Fruit fly (Drosophila melanogaster) whole organism, pupa: Measurements from ENCODE around the gene CG13912.

Experiments used
- CG10348 ChIP-seq: fragments of 200-800 bp; sonication (Bioruptor generic); IDR thresholded peaks from 2 replicates; pipeline ENCODE4 v1.3.6; 2022; ENCODE audit warnings: missing biosample characterization, missing genetic modification characterization
- CG12605 ChIP-seq: fragments of 200-800 bp; sonication (Bioruptor generic); IDR thresholded peaks from 2 replicates; pipeline ENCODE4 v1.3.6; 2022; ENCODE audit warnings: missing biosample characterization, missing genetic modification characterization
- CG13204 ChIP-seq: fragments of 200-800 bp; sonication (Bioruptor generic); optimal IDR thresholded peaks from 2 replicates; lab custom pipeline; 2018; ENCODE audit warnings: missing biosample characterization, mild to moderate bottlenecking, missing genetic modification characterization, moderate library complexity
- CG14655 ChIP-seq: fragments of 200-800 bp; sonication (Bioruptor generic); optimal IDR thresholded peaks from 3 replicates; lab custom pipeline; 2017; ENCODE audit warnings: mild to moderate bottlenecking, missing biosample characterization, missing genetic modification reagents, missing genetic modification characterization
- CG15710 ChIP-seq: fragments of 200-800 bp; sonication (Bioruptor generic); optimal IDR thresholded peaks from 2 replicates; lab custom pipeline; 2018; ENCODE audit warnings: missing biosample characterization, mild to moderate bottlenecking, missing genetic modification characterization, moderate library complexity
- CG17806 ChIP-seq: fragments of 200-800 bp; sonication (Bioruptor generic); optimal IDR thresholded peaks from 2 replicates; lab custom pipeline; 2018; ENCODE audit warnings: missing biosample characterization, mild to moderate bottlenecking, missing genetic modification characterization, moderate library complexity
- CG32121 ChIP-seq: fragments of 200-800 bp; sonication (Bioruptor generic); IDR thresholded peaks from 2 replicates; pipeline ENCODE4 v1.3.6; 2022; ENCODE audit warnings: missing biosample characterization, missing genetic modification characterization
- CG34367 ChIP-seq: fragments of 200-800 bp; sonication (Bioruptor generic); optimal IDR thresholded peaks from 2 replicates; lab custom pipeline; 2018; ENCODE audit warnings: missing biosample characterization, mild to moderate bottlenecking, missing genetic modification characterization
- CG4496 ChIP-seq: fragments of 200-800 bp; sonication (Bioruptor generic); IDR thresholded peaks from 3 replicates; pipeline ENCODE4 v1.3.6; 2022; ENCODE audit warnings: missing biosample characterization, missing genetic modification characterization
- CG8159 ChIP-seq: fragments of 200-800 bp; sonication (Bioruptor generic); optimal IDR thresholded peaks from 3 replicates; lab custom pipeline; 2018; ENCODE audit warnings: missing biosample characterization, mild to moderate bottlenecking, missing genetic modification characterization, moderate library complexity
- CG8301 ChIP-seq: fragments of 200-800 bp; sonication (Bioruptor generic); optimal IDR thresholded peaks from 2 replicates; lab custom pipeline; 2018; ENCODE audit warnings: missing biosample characterization, mild to moderate bottlenecking, missing genetic modification characterization
- CG9948 ChIP-seq: fragments of 200-800 bp; sonication (Bioruptor generic); optimal IDR thresholded peaks from 2 replicates; lab custom pipeline; 2018; ENCODE audit warnings: missing biosample characterization, mild to moderate bottlenecking, missing genetic modification characterization, moderate library complexity
- D1 ChIP-seq: fragments of 200-800 bp; sonication (Bioruptor generic); optimal IDR thresholded peaks from 2 replicates; lab custom pipeline; 2018; ENCODE audit warnings: missing biosample characterization, mild to moderate bottlenecking, missing genetic modification characterization, moderate library complexity
- EcR ChIP-seq: fragments of 200-800 bp; sonication (Bioruptor generic); optimal IDR thresholded peaks from 3 replicates; lab custom pipeline; 2019; ENCODE audit warnings: missing biosample characterization, missing genetic modification characterization, mild to moderate bottlenecking, moderate library complexity, missing genetic modification reagents
- Ets98B ChIP-seq: fragments of 200-800 bp; sonication (Bioruptor generic); IDR thresholded peaks from 2 replicates; pipeline ENCODE4 v1.3.6; 2022; ENCODE audit warnings: missing biosample characterization, missing genetic modification characterization
- Pif1A ChIP-seq: fragments of 200-800 bp; sonication (Bioruptor generic); optimal IDR thresholded peaks from 3 replicates; lab custom pipeline; 2016; ENCODE audit warnings: missing biosample characterization, missing genetic modification characterization
- Pif1B ChIP-seq: fragments of 200-800 bp; sonication (Bioruptor generic); optimal IDR thresholded peaks from 3 replicates; lab custom pipeline; 2016; ENCODE audit warnings: missing biosample characterization, missing genetic modification characterization
- Snoo ChIP-seq: fragments of 200-800 bp; sonication (Bioruptor generic); optimal IDR thresholded peaks from 3 replicates; lab custom pipeline; 2017; ENCODE audit warnings: missing biosample characterization, mild to moderate bottlenecking, missing genetic modification characterization, inconsistent platforms
- fd96Ca ChIP-seq: fragments of 200-800 bp; sonication (Bioruptor generic); IDR thresholded peaks from 3 replicates; pipeline ENCODE4 v1.3.6; 2022; ENCODE audit warnings: missing biosample characterization, missing genetic modification characterization
- gl ChIP-seq: fragments of 200-800 bp; sonication (Bioruptor generic); optimal IDR thresholded peaks from 2 replicates; lab custom pipeline; 2018; ENCODE audit warnings: missing biosample characterization, mild to moderate bottlenecking, missing genetic modification characterization
- rn ChIP-seq: fragments of 200-800 bp; sonication (Bioruptor generic); IDR thresholded peaks from 2 replicates; pipeline ENCODE4 v1.3.6; 2022; ENCODE audit warnings: missing biosample characterization, missing genetic modification characterization

The CG13912 gene

DNA sequence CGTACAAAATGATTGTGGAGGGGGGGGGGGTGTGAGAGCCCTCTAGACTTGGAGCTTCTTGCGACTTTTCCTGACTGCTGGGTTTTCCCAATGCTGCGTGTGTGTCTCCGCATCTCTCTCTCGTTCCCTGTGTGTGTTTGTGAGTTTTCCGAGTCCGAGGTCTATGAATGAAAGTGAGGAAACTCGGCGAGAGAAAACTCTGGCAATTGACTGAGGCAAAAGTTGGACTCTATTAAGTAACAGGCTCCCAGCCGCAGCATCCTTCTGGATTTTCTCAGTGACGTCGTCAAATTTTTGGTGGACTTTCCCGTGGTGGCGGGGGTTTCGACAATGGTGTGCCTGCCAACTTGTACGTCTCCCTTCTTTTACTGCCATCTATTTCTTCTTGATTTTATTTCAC, 18.8 kb upstream of the CG13912 start:
- TF ChIP-seq D1 (tag; lab: Kevin White, UChicago) (no peak), CG10348 (GFP tag; lab: Robert Waterston, UW) (no peak), CG12605 (GFP tag; lab: Robert Waterston, UW) (no peak), CG8159 (tag; lab: Kevin White, UChicago) (no peak), Ets98B (GFP tag; lab: Robert Waterston, UW) (no peak), rn (GFP tag; lab: Robert Waterston, UW) (no peak), fd96Ca (no peak), CG13204 (GFP tag; lab: Kevin White, UChicago) (no peak), Pif1A (no peak), CG32121 (GFP tag; lab: Robert Waterston, UW) (no peak), Pif1B (GFP tag; lab: Kevin White, UChicago) (no peak), EcR (GFP tag; lab: Kevin White, UChicago) (no peak), gl (tag; lab: Kevin White, UChicago) (no peak), CG4496 (GFP tag; lab: Robert Waterston, UW) (no peak), CG17806 (tag; lab: Kevin White, UChicago) (no peak), Snoo (no peak), CG9948 (tag; lab: Kevin White, UChicago) (no peak)
- TF ChIP-seq, all 21 proteins: peak for 0

DNA sequence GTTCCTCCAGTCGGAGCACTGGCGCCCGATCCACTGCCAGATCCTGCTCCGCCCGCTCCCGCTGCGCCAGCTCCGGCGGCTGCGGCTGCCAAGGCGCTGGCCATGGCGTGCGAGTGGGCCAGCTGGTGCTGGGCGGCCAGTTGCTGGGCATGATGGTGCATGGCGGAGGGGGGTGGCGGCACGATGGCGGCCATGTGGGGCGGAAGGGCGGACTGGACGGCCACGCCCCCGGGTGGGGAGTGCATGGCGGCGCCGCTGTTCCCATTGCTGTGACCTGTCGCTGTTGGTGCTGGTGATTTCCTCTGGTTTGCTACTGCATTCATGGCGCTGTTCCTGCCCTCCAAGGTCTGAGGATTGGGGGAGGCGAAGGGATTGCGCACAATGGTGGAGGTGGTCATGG, 16.5 kb upstream of the CG13912 start:
- TF ChIP-seq D1 (tag; lab: Kevin White, UChicago) (no peak), CG14655 (GFP tag; lab: Kevin White, UChicago) (no peak), CG8159 (tag; lab: Kevin White, UChicago) (no peak), fd96Ca (no peak), gl (tag; lab: Kevin White, UChicago) (no peak), CG17806 (tag; lab: Kevin White, UChicago) (no peak), CG32121 (GFP tag; lab: Robert Waterston, UW) (no peak)

DNA sequence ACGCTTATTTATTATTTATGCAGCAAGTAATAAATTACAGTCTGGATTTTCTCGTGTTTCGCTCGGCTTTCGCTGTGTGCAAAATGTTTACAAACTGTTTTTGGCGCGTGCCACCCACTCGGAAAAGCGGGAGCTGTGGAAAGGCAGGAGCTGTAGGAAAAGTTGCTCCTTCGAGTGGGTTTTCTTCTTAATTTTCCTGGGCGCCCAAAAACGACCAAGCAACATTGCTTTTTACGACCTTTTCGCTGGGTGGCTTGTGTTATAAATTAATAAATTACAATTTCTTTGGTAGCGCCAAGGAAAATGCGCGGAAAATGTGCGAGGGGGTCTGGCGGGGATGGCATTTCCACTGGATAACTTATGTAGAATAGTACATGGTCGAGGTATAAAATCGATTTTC, 12.9 kb upstream of the CG13912 start:
- TF ChIP-seq Pif1B (GFP tag; lab: Kevin White, UChicago) (no peak), fd96Ca (no peak), CG15710 (no peak), EcR (GFP tag; lab: Kevin White, UChicago) (no peak), rn (GFP tag; lab: Robert Waterston, UW) (no peak), CG4496 (GFP tag; lab: Robert Waterston, UW) (no peak), CG10348 (GFP tag; lab: Robert Waterston, UW) (no peak), CG34367 (tag; lab: Kevin White, UChicago) (no peak), CG8301 (tag; lab: Kevin White, UChicago) (no peak), Snoo (no peak), Ets98B (GFP tag; lab: Robert Waterston, UW) (no peak), CG12605 (GFP tag; lab: Robert Waterston, UW) (no peak), CG32121 (GFP tag; lab: Robert Waterston, UW) (no peak), CG17806 (tag; lab: Kevin White, UChicago) (no peak), CG8159 (tag; lab: Kevin White, UChicago) (no peak), Pif1A (no peak)
- TF ChIP-seq, all 21 proteins: peak for 0

DNA sequence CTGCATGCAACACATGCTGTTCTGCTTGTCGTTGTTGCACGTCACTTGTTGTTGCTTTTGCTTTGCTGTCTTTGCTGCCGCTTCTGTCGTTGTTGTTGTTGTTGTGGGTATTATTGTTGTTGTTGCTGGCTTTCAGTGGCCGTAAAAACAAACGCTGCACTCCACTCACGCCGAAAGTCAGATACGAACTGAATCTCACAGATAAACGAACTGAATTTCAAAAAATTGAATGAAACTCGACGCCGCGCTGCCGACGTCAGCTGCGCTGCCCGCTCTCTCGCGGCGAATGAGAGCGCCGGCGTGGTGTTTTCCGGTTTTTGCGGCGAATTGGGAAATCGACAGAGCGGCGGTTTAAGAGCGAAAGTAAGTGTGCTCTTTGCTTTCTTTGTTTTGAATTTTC, 12.3 kb upstream of the CG13912 start, which contains the start of gene bab2:
Gene bab2, minus strand, starts transcription at position 192 of the 400 bp plus-strand sequence.
- TF ChIP-seq CG13204 (GFP tag; lab: Kevin White, UChicago) (peak; percentile 32), CG4496 (GFP tag; lab: Robert Waterston, UW) (peak; percentile 8; the same call in 1 of the 3 replicates), Snoo (peak; percentile 12), EcR (GFP tag; lab: Kevin White, UChicago) (peak; percentile 35), CG15710 (no peak), Ets98B (GFP tag; lab: Robert Waterston, UW) (no peak), CG12605 (GFP tag; lab: Robert Waterston, UW) (peak; percentile 44)

DNA sequence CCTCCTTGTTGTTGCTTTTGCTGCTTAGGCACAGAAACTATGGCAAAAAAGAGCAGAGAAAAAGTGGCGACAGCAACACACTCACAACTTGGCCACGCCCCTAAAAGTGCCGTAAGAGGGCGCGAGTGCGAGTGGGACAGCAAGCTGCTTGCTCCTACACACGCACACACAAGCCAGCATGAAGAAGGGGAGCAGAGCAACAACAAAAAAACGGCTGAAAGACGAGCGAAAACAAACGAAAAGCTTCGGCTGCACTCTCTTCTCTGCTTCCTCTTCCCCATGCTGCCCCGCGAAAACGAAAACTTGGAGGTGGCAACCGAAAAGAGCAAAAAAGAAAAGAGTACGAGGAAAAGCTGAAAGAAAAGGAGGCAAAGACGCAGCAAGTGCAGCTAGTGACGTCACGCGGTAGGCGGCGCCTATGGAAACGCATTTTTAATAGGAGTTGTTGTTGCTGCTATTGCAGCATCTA, 11.2 kb upstream of the CG13912 start:
- TF ChIP-seq rn (GFP tag; lab: Robert Waterston, UW) = peak; percentile 48; the same call in 1 of the 2 replicates
- TF ChIP-seq CG8301 (tag; lab: Kevin White, UChicago) = peak; percentile 57
- peak; percentile 71 for TF ChIP-seq CG15710
- TF ChIP-seq Snoo = peak; percentile 30
- TF ChIP-seq CG8159 (tag; lab: Kevin White, UChicago) = peak; percentile 65
- peak; percentile 80 for TF ChIP-seq fd96Ca
- TF ChIP-seq gl (tag; lab: Kevin White, UChicago) = peak; percentile 84
- peak; percentile 79 for TF ChIP-seq CG34367 (tag; lab: Kevin White, UChicago)
- TF ChIP-seq CG14655 (GFP tag; lab: Kevin White, UChicago) = peak; percentile 72
- no peak for TF ChIP-seq CG10348 (GFP tag; lab: Robert Waterston, UW)
- TF ChIP-seq Pif1A = peak; percentile 49
- no peak for TF ChIP-seq Pif1B (GFP tag; lab: Kevin White, UChicago)
- peak; percentile 40 for TF ChIP-seq CG9948 (tag; lab: Kevin White, UChicago)
- peak; percentile 71 for TF ChIP-seq Ets98B (GFP tag; lab: Robert Waterston, UW)
- peak; percentile 35 for TF ChIP-seq CG17806 (tag; lab: Kevin White, UChicago)
- TF ChIP-seq CG4496 (GFP tag; lab: Robert Waterston, UW) = peak; percentile 82
- peak; percentile 18 for TF ChIP-seq EcR (GFP tag; lab: Kevin White, UChicago)
- TF ChIP-seq CG13204 (GFP tag; lab: Kevin White, UChicago) = peak; percentile 70
- peak; percentile 63 for TF ChIP-seq CG12605 (GFP tag; lab: Robert Waterston, UW)
- peak; percentile 77; the same call in 1 of the 2 replicates for TF ChIP-seq CG32121 (GFP tag; lab: Robert Waterston, UW)
- no peak for TF ChIP-seq D1 (tag; lab: Kevin White, UChicago)
